Worm (Caenorhabditis elegans): ENCODE results near the gene affl-1.
"Not testable (repeated sequence)": the region's sequence is repeated elsewhere in the genome, so short reads cannot be mapped to it uniquely, and the experiment has no call there.

affl-1 gene

DNA sequence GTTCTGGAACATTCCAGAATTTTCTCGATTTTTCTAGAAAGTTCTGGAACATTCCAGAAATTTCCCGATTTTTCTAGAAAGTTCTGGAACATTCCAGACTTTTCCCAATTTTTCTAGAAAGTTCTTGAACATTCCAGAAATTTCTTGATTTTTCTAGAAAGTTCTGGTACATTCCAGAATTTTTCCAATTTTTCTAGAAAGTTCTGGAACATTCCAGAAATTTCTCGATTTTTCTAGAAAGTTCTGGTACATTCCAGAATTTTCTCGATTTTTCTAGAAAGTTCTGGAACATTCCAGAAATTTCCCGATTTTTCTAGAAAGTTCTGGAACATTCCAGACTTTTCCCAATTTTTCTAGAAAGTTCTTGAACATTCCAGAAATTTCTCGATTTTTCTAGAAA, 15.2 kb upstream of the affl-1 start:
- TF ChIP-seq cebp-1 (GFP tag; IDR thresholded peaks at IDR 0.05) (peak; percentile 44; the same call in 1 of the 2 replicates), dox-1 (GFP tag; IDR thresholded peaks at IDR 0.05) (peak; percentile 68), hsf-1 (GFP tag; IDR thresholded peaks at IDR 0.05) (peak; percentile 96), egrh-3 (GFP tag; IDR thresholded peaks at IDR 0.05) (peak; percentile 34; the same call in 1 of the 2 replicates), egl-18 (GFP tag; IDR thresholded peaks at IDR 0.05) (0 out of 2 replicates have a peak, but pooled peaks have one; percentile 12)
- TF ChIP-seq cebp-1 (tag; optimal IDR thresholded peaks at IDR 0.05): not testable (repeated sequence)

DNA sequence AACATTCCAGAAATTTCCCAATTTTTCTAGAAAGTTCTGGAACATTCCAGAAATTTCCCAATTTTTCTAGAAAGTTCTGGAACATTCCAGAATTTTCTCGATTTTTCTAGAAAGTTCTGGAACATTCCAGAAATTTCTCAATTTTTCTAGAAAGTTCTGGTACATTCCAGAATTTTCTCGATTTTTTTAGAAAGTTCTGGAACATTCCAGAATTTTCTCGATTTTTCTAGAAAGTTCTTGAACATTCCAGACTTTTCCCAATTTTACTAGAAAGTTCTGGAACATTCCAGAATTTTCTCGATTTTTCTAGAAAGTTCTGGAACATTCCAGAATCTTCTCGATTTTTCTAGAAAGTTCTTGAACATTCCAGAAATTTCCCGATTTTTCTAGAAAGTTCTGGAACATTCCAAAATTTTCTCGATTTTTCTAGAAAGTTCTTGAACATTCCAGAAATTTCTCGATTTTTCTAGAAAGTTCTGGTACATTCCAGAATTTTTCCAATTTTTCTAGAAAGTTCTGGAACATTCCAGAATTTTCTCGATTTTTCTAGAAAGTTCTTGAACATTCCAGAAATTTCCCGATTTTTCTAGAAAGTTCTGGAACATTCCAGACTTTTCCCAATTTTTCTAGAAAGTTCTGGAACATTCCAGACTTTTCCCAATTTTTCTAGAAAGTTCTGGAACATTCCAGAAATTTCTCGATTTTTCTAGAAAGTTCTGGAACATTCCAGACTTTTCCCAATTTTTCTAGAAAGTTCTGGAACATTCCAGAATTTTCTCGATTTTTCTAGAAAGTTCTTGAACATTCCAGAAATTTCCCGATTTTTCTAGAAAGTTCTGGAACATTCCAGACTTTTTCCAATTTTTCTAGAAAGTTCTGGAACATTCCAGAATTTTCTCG, 14.4 kb upstream of the affl-1 start:
- TF ChIP-seq ceh-58 (GFP tag; IDR thresholded peaks at IDR 0.05): 0 out of 2 replicates have a peak, but pooled peaks have one; percentile 59
- peak; percentile 33 for TF ChIP-seq madf-6 (GFP tag; IDR thresholded peaks at IDR 0.05)
- TF ChIP-seq ekl-4 (GFP tag; IDR thresholded peaks at IDR 0.05): peak; percentile 39; the same call in 1 of the 2 replicates
- TF ChIP-seq ceh-100 (GFP tag; IDR thresholded peaks at IDR 0.05): 0 out of 2 replicates have a peak, but pooled peaks have one; percentile 14
- 0 out of 2 replicates have a peak, but pooled peaks have one; percentile 20 for TF ChIP-seq egl-44 (GFP tag; IDR thresholded peaks at IDR 0.05)
- peak; percentile 58 for TF ChIP-seq dox-1 (GFP tag; IDR thresholded peaks at IDR 0.05)
- TF ChIP-seq hsf-1 (GFP tag; IDR thresholded peaks at IDR 0.05): peak; percentile 94
- TF ChIP-seq D2030.7 (GFP tag; IDR thresholded peaks at IDR 0.05): 0 out of 2 replicates have a peak, but pooled peaks have one; percentile 10
- 0 out of 2 replicates have a peak, but pooled peaks have one; percentile 15 for TF ChIP-seq ceh-40 (GFP tag; IDR thresholded peaks at IDR 0.05)

DNA sequence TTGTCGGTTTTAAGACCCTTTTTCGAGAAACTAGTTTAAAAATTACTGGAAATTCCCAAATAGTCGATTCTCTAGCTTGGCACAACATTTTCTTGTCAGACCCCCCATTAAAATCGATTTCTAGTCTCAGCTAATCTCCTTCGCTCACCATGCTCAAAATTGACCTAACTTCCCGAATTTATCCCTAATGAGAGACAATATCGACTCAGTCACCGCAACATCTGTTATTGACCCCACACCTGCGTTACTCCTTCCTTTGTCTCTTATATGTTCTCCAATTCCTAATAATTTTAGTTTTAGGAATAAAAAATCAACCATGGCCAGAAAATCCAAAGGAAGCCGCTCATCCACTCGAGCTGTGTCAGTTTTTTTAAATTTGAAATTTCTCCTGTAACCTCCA, 11.0 kb upstream of the affl-1 start, which contains the start of gene cec-8:
Gene cec-8, plus strand, starts transcription at position 301 of the 400 bp plus-strand sequence.
- no peak for TF ChIP-seq madf-10 (tag; optimal IDR thresholded peaks at IDR 0.05)
- TF ChIP-seq hsf-1 (GFP tag; IDR thresholded peaks at IDR 0.05): no peak
- no peak for TF ChIP-seq rcor-1 (GFP tag; IDR thresholded peaks at IDR 0.05)
- TF ChIP-seq lin-40 (tag; optimal IDR thresholded peaks at IDR 0.05): no peak
- no peak for TF ChIP-seq ceh-40 (GFP tag; IDR thresholded peaks at IDR 0.05)
- no peak for TF ChIP-seq ztf-26 (tag; optimal IDR thresholded peaks at IDR 0.05)
- TF ChIP-seq snpc-1.3 (tag; optimal IDR thresholded peaks at IDR 0.05; ENCODE audit: insufficient read depth): no peak
- TF ChIP-seq repo-1 (tag; optimal IDR thresholded peaks at IDR 0.05): no peak
- no peak for TF ChIP-seq sptf-2 (GFP tag; optimal IDR thresholded peaks at IDR 0.05)
- no peak for TF ChIP-seq B0035.1 (tag; optimal IDR thresholded peaks at IDR 0.05)
- TF ChIP-seq T07F8.4 (tag; optimal IDR thresholded peaks at IDR 0.05): no peak

DNA sequence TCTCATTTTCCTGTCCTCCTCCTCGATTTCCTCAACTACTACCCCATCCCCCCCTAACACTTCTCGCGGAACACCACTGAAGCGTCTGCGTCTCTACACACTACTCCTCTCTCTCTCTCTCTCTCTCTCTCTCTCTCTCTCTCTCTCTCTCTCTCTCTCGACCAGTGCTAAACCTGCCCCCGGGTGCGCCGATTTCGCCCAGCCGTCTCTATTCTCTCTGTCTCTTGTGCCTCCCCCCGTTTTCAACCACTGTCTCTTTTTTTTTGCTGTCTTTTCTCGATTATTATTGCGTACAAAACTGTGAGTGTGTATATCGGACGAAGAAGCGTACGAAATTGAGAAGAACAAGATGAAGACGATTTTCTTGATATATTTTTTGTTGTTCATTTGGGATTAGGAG, 7.0 kb upstream of the affl-1 start:
- TF ChIP-seq unc-130 (GFP tag; optimal IDR thresholded peaks at IDR 0.05) (no peak), egl-44 (GFP tag; IDR thresholded peaks at IDR 0.05) (peak; percentile 42; the same call in 1 of the 2 replicates), K12H6.12 (tag; optimal IDR thresholded peaks at IDR 0.05) (peak; percentile 54), him-1 (tag; optimal IDR thresholded peaks at IDR 0.05) (no peak), zim-3 (tag; optimal IDR thresholded peaks at IDR 0.05) (no peak), mel-28 (tag; optimal IDR thresholded peaks at IDR 0.05; ENCODE audit: borderline replicate concordance) (no peak), tlf-1 (GFP tag; optimal IDR thresholded peaks at IDR 0.05) (no peak), mes-4 (tag; optimal IDR thresholded peaks at IDR 0.05) (no peak), ztf-3 (GFP tag; optimal IDR thresholded peaks at IDR 0.05) (no peak), snpc-1.1 (tag; optimal IDR thresholded peaks at IDR 0.05; ENCODE audit: insufficient read depth) (no peak), ztf-25 (GFP tag; IDR thresholded peaks at IDR 0.05) (no peak), aptf-2 (GFP tag; conservative IDR thresholded peaks at IDR 0.05) (no peak), unc-62 (GFP tag; optimal IDR thresholded peaks at IDR 0.05) (no peak), Y53F4B.3 (GFP tag; IDR thresholded peaks at IDR 0.05) (no peak), rec-8 (tag; optimal IDR thresholded peaks at IDR 0.05) (no peak), C06A6.2 (GFP tag; conservative IDR thresholded peaks at IDR 0.05) (0 out of 2 replicates have a peak, but pooled peaks have one; percentile 23), nfya-2 (GFP tag; IDR thresholded peaks at IDR 0.05) (no peak), nhr-120 (GFP tag; IDR thresholded peaks at IDR 0.05) (no peak), hrde-1 (tag; optimal IDR thresholded peaks at IDR 0.05; ENCODE audit: borderline replicate concordance) (no peak), pbrm-1 (GFP tag; IDR thresholded peaks at IDR 0.05) (peak; percentile 61; the same call in 1 of the 2 replicates)

All from whole organism, young adult.